Worm (Caenorhabditis elegans): Measurements from ENCODE around the gene T06A10.106.

ce11 chrIV:16860702-16861101 is 8.1 kb downstream of the T06A10.106 start:
- no peak for TF ChIP-seq lin-39 (tag; optimal IDR thresholded peaks at IDR 0.05)
- TF ChIP-seq pqm-1 (tag; optimal IDR thresholded peaks at IDR 0.05) = no peak
- no peak for TF ChIP-seq nhr-28 (tag; optimal IDR thresholded peaks at IDR 0.05)
- no peak for TF ChIP-seq lin-35 (GFP tag; optimal IDR thresholded peaks at IDR 0.05)
